Worm (Caenorhabditis elegans) whole organism, L1 larva: ENCODE data around the gene ZK154.4.
A peak's percentile ranks its signal among the peaks of the same experiment; 100 is the strongest.

ENCODE experiments used
- C16A3.4 ChIP-seq: fragments of 150-350 bp; optimal IDR thresholded peaks from 2 replicates; lab custom pipeline; 2014; ENCODE audit warnings: missing biosample characterization, missing genetic modification characterization
- F16B12.6 ChIP-seq: fragments of 150-350 bp; optimal IDR thresholded peaks from 2 replicates; lab custom pipeline; 2014; ENCODE audit warnings: missing biosample characterization, missing genetic modification characterization
- aha-1 ChIP-seq: fragments of 150-350 bp; optimal IDR thresholded peaks from 2 replicates; lab custom pipeline; 2014; ENCODE audit warnings: missing biosample characterization, missing genetic modification characterization
- ama-1 ChIP-seq: fragments of 150-350 bp; optimal IDR thresholded peaks from 2 replicates; lab custom pipeline; 2014
- blmp-1 ChIP-seq: fragments of 150-350 bp; optimal IDR thresholded peaks from 2 replicates; lab custom pipeline; 2014; ENCODE audit warnings: missing biosample characterization, missing genetic modification characterization
- ceh-63 ChIP-seq: fragments of 200-800 bp; sonication (Bioruptor generic); optimal IDR thresholded peaks from 2 replicates; lab custom pipeline; 2018; ENCODE audit warnings: mild to moderate bottlenecking, missing genetic modification characterization, missing compliant biosample characterization
- ceh-8 ChIP-seq: fragments of 200-800 bp; sonication (Bioruptor generic); optimal IDR thresholded peaks from 2 replicates; lab custom pipeline; 2018; ENCODE audit warnings: mild to moderate bottlenecking, missing genetic modification characterization, moderate library complexity, missing compliant biosample characterization
- dsc-1 ChIP-seq: sonication (generic microtip); optimal IDR thresholded peaks from 2 replicates; lab custom pipeline; 2016; ENCODE audit warnings: mild to moderate bottlenecking, missing genetic modification characterization, missing compliant biosample characterization
- efl-1 ChIP-seq, 4 experiments: fragments of 150-350 bp; optimal IDR thresholded peaks in 3 of 4; peaks in 1 of 4; 1 replicate in 1 of 4; 2 replicates in 3 of 4; lab custom pipeline; 2014; ENCODE audit warnings: missing biosample characterization in 2 of 4, missing genetic modification characterization in 2 of 4, missing genetic modification reagents in 2 of 4
- efl-3 ChIP-seq: fragments of 200-800 bp; sonication (Bioruptor generic); optimal IDR thresholded peaks from 2 replicates; lab custom pipeline; 2018; ENCODE audit warnings: mild to moderate bottlenecking, missing genetic modification characterization, missing compliant biosample characterization
- egl-13 ChIP-seq: sonication (generic microtip); optimal IDR thresholded peaks from 2 replicates; lab custom pipeline; 2016; ENCODE audit warnings: missing genotype, missing genetic modification reagents, missing genetic modification characterization, missing compliant biosample characterization
- elt-2 ChIP-seq: sonication (generic microtip); optimal IDR thresholded peaks from 2 replicates; lab custom pipeline; 2016; ENCODE audit warnings: missing genetic modification characterization, mild to moderate bottlenecking, inconsistent platforms, missing compliant biosample characterization, missing genetic modification reagents
- elt-3 ChIP-seq, 6 experiments: fragments of 150-350 bp in 1 of 6; sonication (generic microtip); optimal IDR thresholded peaks; 2 replicates each; lab custom pipeline; 2017 to 2018; ENCODE audit warnings: missing biosample characterization in 6 of 6, missing genetic modification characterization in 6 of 6, inconsistent platforms in 1 of 6
- hlh-17 ChIP-seq: fragments of 200-800 bp; sonication (Bioruptor generic); optimal IDR thresholded peaks from 2 replicates; lab custom pipeline; 2018; ENCODE audit warnings: missing genetic modification characterization, mild to moderate bottlenecking, missing compliant biosample characterization, moderate library complexity, borderline replicate concordance
- irx-1 ChIP-seq: sonication (generic microtip); optimal IDR thresholded peaks from 2 replicates; lab custom pipeline; 2016; ENCODE audit warnings: missing genetic modification characterization, missing compliant biosample characterization
- isw-1 ChIP-seq: fragments of 200-800 bp; sonication (Bioruptor generic); IDR thresholded peaks from 2 replicates; pipeline ENCODE4 v1.3.6; 2022; ENCODE audit warnings: missing genetic modification characterization, missing compliant biosample characterization
- jun-1 ChIP-seq: fragments of 150-350 bp; optimal IDR thresholded peaks from 2 replicates; lab custom pipeline; 2014; ENCODE audit warnings: missing biosample characterization, missing genetic modification reagents, missing genetic modification characterization
- lin-14 ChIP-seq: fragments of 200-800 bp; sonication (Bioruptor generic); optimal IDR thresholded peaks from 2 replicates; lab custom pipeline; 2018; ENCODE audit warnings: mild to moderate bottlenecking, missing genetic modification characterization, moderate library complexity, missing compliant biosample characterization
- lin-35 ChIP-seq, 2 experiments: fragments of 150-350 bp; optimal IDR thresholded peaks; 2 replicates each; lab custom pipeline; 2014; ENCODE audit warnings: missing biosample characterization in 2 of 2, missing genetic modification characterization in 2 of 2, missing genetic modification reagents in 2 of 2
- lsy-2 ChIP-seq, 2 experiments: fragments of 150-350 bp; optimal IDR thresholded peaks; 2 replicates each; lab custom pipeline; 2014; ENCODE audit warnings: missing biosample characterization in 2 of 2, missing genetic modification characterization in 2 of 2
- mdl-1 ChIP-seq, 2 experiments: fragments of 150-350 bp; optimal IDR thresholded peaks; 2 replicates each; lab custom pipeline; 2014 to 2017; ENCODE audit warnings: missing biosample characterization in 2 of 2, missing genetic modification characterization in 2 of 2, inconsistent platforms in 1 of 2
- mef-2 ChIP-seq: fragments of 150-350 bp; optimal IDR thresholded peaks from 2 replicates; lab custom pipeline; 2014; ENCODE audit warnings: missing biosample characterization, missing genetic modification characterization
- mep-1 ChIP-seq: fragments of 150-350 bp; optimal IDR thresholded peaks from 2 replicates; lab custom pipeline; 2014; ENCODE audit warnings: missing biosample characterization, missing genetic modification characterization
- nhr-19 ChIP-seq: fragments of 200-800 bp; sonication (Bioruptor generic); conservative IDR thresholded peaks from 2 replicates; pipeline ENCODE4 v1.3.6; 2022; ENCODE audit warnings: missing genetic modification characterization, missing compliant biosample characterization
- nhr-20 ChIP-seq: sonication (generic microtip); optimal IDR thresholded peaks from 2 replicates; lab custom pipeline; 2016; ENCODE audit warnings: mild to moderate bottlenecking, missing genetic modification characterization, missing compliant biosample characterization
- nhr-28 ChIP-seq: fragments of 150-350 bp; optimal IDR thresholded peaks from 2 replicates; lab custom pipeline; 2014; ENCODE audit warnings: missing biosample characterization, missing genetic modification characterization
- nhr-47 ChIP-seq: sonication (generic microtip); optimal IDR thresholded peaks from 2 replicates; lab custom pipeline; 2016; ENCODE audit warnings: mild to moderate bottlenecking, missing genetic modification characterization, moderate library complexity, missing compliant biosample characterization
- nhr-71 ChIP-seq: sonication (generic microtip); optimal IDR thresholded peaks from 2 replicates; lab custom pipeline; 2016; ENCODE audit warnings: mild to moderate bottlenecking, missing genetic modification characterization, moderate library complexity, missing compliant biosample characterization
- nhr-85 ChIP-seq: sonication (generic microtip); peaks from one replicate; lab custom pipeline; 2016; ENCODE audit warnings: missing genetic modification characterization, inconsistent platforms, missing compliant biosample characterization
- nhr-90 ChIP-seq: sonication (generic microtip); optimal IDR thresholded peaks from 2 replicates; lab custom pipeline; 2016; ENCODE audit warnings: mild to moderate bottlenecking, missing genetic modification characterization, missing compliant biosample characterization; ENCODE audit not compliant: poor library complexity
- pag-3 ChIP-seq: sonication (generic microtip); optimal IDR thresholded peaks from 2 replicates; lab custom pipeline; 2017; ENCODE audit warnings: missing genetic modification characterization, mild to moderate bottlenecking, missing compliant biosample characterization, antibody characterized with exemption, borderline replicate concordance; ENCODE audit not compliant: insufficient read depth
- rnt-1 ChIP-seq: sonication (generic microtip); optimal IDR thresholded peaks from 2 replicates; lab custom pipeline; 2016; ENCODE audit warnings: mild to moderate bottlenecking, missing genetic modification characterization, moderate library complexity, missing compliant biosample characterization
- snpc-4 ChIP-seq: fragments of 150-350 bp; optimal IDR thresholded peaks from 2 replicates; lab custom pipeline; 2014; ENCODE audit warnings: missing biosample characterization, missing genetic modification characterization
- snu-23 ChIP-seq: sonication (generic microtip); optimal IDR thresholded peaks from 2 replicates; lab custom pipeline; 2016; ENCODE audit warnings: missing genetic modification characterization, missing compliant biosample characterization
- sox-4 ChIP-seq: sonication (generic microtip); optimal IDR thresholded peaks from 2 replicates; lab custom pipeline; 2016; ENCODE audit warnings: missing genetic modification characterization, missing compliant biosample characterization
- swsn-7 ChIP-seq: sonication (generic microtip); optimal IDR thresholded peaks from 2 replicates; lab custom pipeline; 2016; ENCODE audit warnings: missing genetic modification characterization, missing compliant biosample characterization
- tbx-2 ChIP-seq: sonication (generic microtip); optimal IDR thresholded peaks from 2 replicates; lab custom pipeline; 2016; ENCODE audit warnings: missing genetic modification characterization, missing compliant biosample characterization
- unc-130 ChIP-seq: fragments of 150-350 bp; optimal IDR thresholded peaks from 2 replicates; lab custom pipeline; 2017; ENCODE audit warnings: missing biosample characterization, missing genetic modification characterization, inconsistent platforms
- vab-15 ChIP-seq: sonication (generic microtip); optimal IDR thresholded peaks from 2 replicates; lab custom pipeline; 2017; ENCODE audit warnings: missing genotype, mild to moderate bottlenecking, missing genetic modification characterization, missing compliant biosample characterization
- xbp-1 ChIP-seq: sonication (generic microtip); optimal IDR thresholded peaks from 2 replicates; lab custom pipeline; 2016; ENCODE audit warnings: missing genetic modification characterization, missing compliant biosample characterization
- zip-4 ChIP-seq: fragments of 200-800 bp; sonication (Bioruptor generic); optimal IDR thresholded peaks from 2 replicates; lab custom pipeline; 2018; ENCODE audit warnings: mild to moderate bottlenecking, missing genetic modification characterization, moderate library complexity, missing compliant biosample characterization

Gene ZK154.4

DNA sequence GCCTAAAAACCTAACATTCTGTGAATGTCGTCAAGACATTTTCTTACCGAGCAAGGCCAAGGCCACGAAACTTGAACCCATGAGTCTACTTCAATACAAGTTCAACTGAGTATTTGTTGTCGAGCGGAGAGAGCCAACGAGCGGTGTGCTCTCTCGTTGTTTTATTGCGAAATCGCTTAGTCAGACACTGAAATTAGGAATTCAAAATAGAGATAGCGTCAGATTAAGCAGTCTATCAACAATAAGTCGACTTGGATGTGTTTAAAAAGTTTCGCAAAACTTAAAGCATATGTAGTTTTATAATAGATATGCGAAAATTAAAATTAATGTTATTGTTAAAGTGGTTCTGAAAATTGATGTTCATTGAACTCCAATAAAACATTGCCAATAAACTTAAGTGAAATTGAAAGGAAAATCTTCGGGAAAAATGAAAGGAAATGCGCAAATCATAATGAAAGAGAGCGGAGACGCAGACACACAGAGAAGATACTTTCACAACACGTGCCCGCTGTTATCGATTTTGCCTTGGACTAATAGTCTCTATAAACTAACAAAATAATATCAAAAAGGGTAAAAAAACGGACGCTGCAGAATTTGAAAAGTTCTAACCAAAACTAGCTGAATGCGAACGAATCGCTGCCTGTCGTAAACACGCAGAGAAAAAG lies 11.3 kb upstream of the ZK154.4 start, which contains the start of gene ZK154.6:
ZK154.6 (minus strand) TSS at position 187 of the 665 bp plus-strand sequence.
- peak; percentile 29 for TF ChIP-seq nhr-20
- TF ChIP-seq nhr-28: no peak
- TF ChIP-seq lin-35 (GFP tag; optimal IDR thresholded peaks at IDR 0.05; lab: Kevin White, UChicago): peak in 1 of 2 experiments; percentile 46
- peak; percentile 14 to 90 for TF ChIP-seq mdl-1 (tag; optimal IDR thresholded peaks at IDR 0.05; lab: Kevin White, UChicago)
- TF ChIP-seq F16B12.6 (tag; lab: Kevin White, UChicago): peak; percentile 22
- TF ChIP-seq hlh-17: no peak
- peak; percentile 52 for TF ChIP-seq nhr-47
- TF ChIP-seq snpc-4 (tag; lab: Kevin White, UChicago): peak; percentile 1
- peak in 2 of 6 experiments; percentile 29 to 57 for TF ChIP-seq elt-3 (tag; optimal IDR thresholded peaks at IDR 0.05; lab: Kevin White, UChicago)
- TF ChIP-seq ceh-63: no peak
- no peak for TF ChIP-seq egl-13 (tag; lab: Kevin White, UChicago)
- peak; percentile 32 for TF ChIP-seq dsc-1 (tag; lab: Kevin White, UChicago)
- TF ChIP-seq elt-2 (tag; lab: Kevin White, UChicago): no peak
- peak; percentile 52 for TF ChIP-seq tbx-2 (tag; lab: Kevin White, UChicago)
- 0 out of 2 replicates have a peak, but pooled peaks have one; percentile 27 for TF ChIP-seq nhr-19 (GFP tag; lab: Robert Waterston, UW)
- no peak for TF ChIP-seq pag-3 (tag; lab: Kevin White, UChicago)
- TF ChIP-seq vab-15 (tag; lab: Kevin White, UChicago): no peak
- TF ChIP-seq mep-1: peak; percentile 69
- peak; percentile 62 for TF ChIP-seq nhr-71 (tag; lab: Kevin White, UChicago)
- TF ChIP-seq irx-1 (tag; lab: Kevin White, UChicago): peak; percentile 51
- peak; percentile 71 for TF ChIP-seq zip-4 (GFP tag; lab: Kevin White, UChicago)
- peak; percentile 77 for TF ChIP-seq nhr-85
- no peak for TF ChIP-seq jun-1 (tag; lab: Kevin White, UChicago)
- peak; percentile 49 for TF ChIP-seq swsn-7 (tag; lab: Kevin White, UChicago)
- TF ChIP-seq lin-14 (GFP tag; lab: Kevin White, UChicago): peak; percentile 66
- no peak for TF ChIP-seq efl-3 (GFP tag; lab: Kevin White, UChicago)
- TF ChIP-seq C16A3.4 (tag; lab: Kevin White, UChicago): peak; percentile 5
- TF ChIP-seq blmp-1 (tag; lab: Kevin White, UChicago): peak; percentile 100
- peak; percentile 20 for TF ChIP-seq rnt-1 (tag; lab: Kevin White, UChicago)
- TF ChIP-seq unc-130 (tag; lab: Kevin White, UChicago): no peak
- TF ChIP-seq efl-1 (optimal IDR thresholded peaks at IDR 0.05; lab: Kevin White, UChicago): peak in 1 of 2 experiments; percentile 18
- TF ChIP-seq efl-1 (GFP tag; optimal IDR thresholded peaks at IDR 0.05 in 1 of 2; lab: Kevin White, UChicago): peak; percentile 26 to 82
- peak; percentile 21 for TF ChIP-seq nhr-90 (tag; lab: Kevin White, UChicago)
- no peak for TF ChIP-seq aha-1
- no peak for TF ChIP-seq ama-1 (lab: Kevin White, UChicago)
- TF ChIP-seq ceh-8: no peak
- TF ChIP-seq mef-2 (tag; lab: Kevin White, UChicago): no peak
- peak in 1 of 2 experiments; percentile 37 for TF ChIP-seq lsy-2 (tag; optimal IDR thresholded peaks at IDR 0.05; lab: Kevin White, UChicago)
- TF ChIP-seq snu-23 (GFP tag; lab: Kevin White, UChicago): peak; percentile 61
- no peak for TF ChIP-seq sox-4 (tag; lab: Kevin White, UChicago)
- TF ChIP-seq xbp-1: peak; percentile 37
- no peak for TF ChIP-seq isw-1 (GFP tag; lab: Robert Waterston, UW)
